Fruit fly (Drosophila melanogaster): ENCODE data around the gene CG42750.

CG42750 gene

dm6 chr2L:18298541-18298940 lies 23.0 kb upstream of the CG42750 start (continued):
- TF ChIP-seq CG2712 (tag; optimal IDR thresholded peaks at IDR 0.05) (peak; percentile 61), pzg (GFP tag; optimal IDR thresholded peaks at IDR 0.05) (no peak), gem (tag; optimal IDR thresholded peaks at IDR 0.05) (peak; percentile 46), Med (GFP tag) (peak; percentile 54), CG12391 (tag; optimal IDR thresholded peaks at IDR 0.05) (peak; percentile 9), CG11093 (GFP tag; IDR thresholded peaks at IDR 0.05) (no peak), CG9609 (GFP tag; optimal IDR thresholded peaks at IDR 0.05) (no peak), btn (GFP tag; optimal IDR thresholded peaks at IDR 0.05) (no peak), Ravus (GFP tag; IDR thresholded peaks at IDR 0.05) (no peak), fru (optimal IDR thresholded peaks at IDR 0.05) (no peak), Chrac-16 (GFP tag; optimal IDR thresholded peaks at IDR 0.05) (peak; percentile 2), nom (GFP tag; optimal IDR thresholded peaks at IDR 0.05) (no peak), CG7839 (tag; optimal IDR thresholded peaks at IDR 0.05) (peak; percentile 14), TFAM (GFP tag; optimal IDR thresholded peaks at IDR 0.05) (no peak), mirr (GFP tag; optimal IDR thresholded peaks at IDR 0.05) (no peak), CG17829 (tag; optimal IDR thresholded peaks at IDR 0.05) (peak; percentile 15), Six4 (GFP tag; optimal IDR thresholded peaks at IDR 0.05) (no peak), CG6254 (GFP tag; optimal IDR thresholded peaks at IDR 0.05) (no peak), CG11695 (GFP tag; IDR thresholded peaks at IDR 0.05) (no peak), so (GFP tag; IDR thresholded peaks at IDR 0.05) (no peak), CG6683 (GFP tag; optimal IDR thresholded peaks at IDR 0.05) (no peak), Blimp-1 (GFP tag; optimal IDR thresholded peaks at IDR 0.05) (no peak), zf30C (GFP tag; optimal IDR thresholded peaks at IDR 0.05) (no peak), CG4282 (GFP tag; optimal IDR thresholded peaks at IDR 0.05) (no peak), Hr3 (GFP tag; optimal IDR thresholded peaks at IDR 0.05) (peak; percentile 12), CG10959 (GFP tag; IDR thresholded peaks at IDR 0.05) (0 out of 2 replicates have a peak, but pooled peaks have one; percentile 47), ems (GFP tag; optimal IDR thresholded peaks at IDR 0.05) (no peak), fd64A (GFP tag; optimal IDR thresholded peaks at IDR 0.05) (no peak), trh (GFP tag; optimal IDR thresholded peaks at IDR 0.05) (no peak), pum (GFP tag; optimal IDR thresholded peaks at IDR 0.05) (peak; percentile 8), CG10267 (tag; optimal IDR thresholded peaks at IDR 0.05) (peak; percentile 36), Antp (GFP tag; optimal IDR thresholded peaks at IDR 0.05) (peak; percentile 7), CG17802 (tag; optimal IDR thresholded peaks at IDR 0.05) (peak; percentile 10), corto (GFP tag; optimal IDR thresholded peaks at IDR 0.05) (no peak), hbn (GFP tag; IDR thresholded peaks at IDR 0.05; ENCODE audit: partially characterized antibody) (no peak), D (optimal IDR thresholded peaks at IDR 0.05) (no peak), D (GFP tag; optimal IDR thresholded peaks at IDR 0.05) (peak; percentile 17), crol (GFP tag; IDR thresholded peaks at IDR 0.05) (no peak), Camta (GFP tag; optimal IDR thresholded peaks at IDR 0.05) (no peak), CoRest (tag; optimal IDR thresholded peaks at IDR 0.05) (no peak), ssp (GFP tag; IDR thresholded peaks at IDR 0.05) (0 out of 2 replicates have a peak, but pooled peaks have one; percentile 5), wdn (GFP tag; IDR thresholded peaks at IDR 0.05) (no peak), CG11504 (tag; optimal IDR thresholded peaks at IDR 0.05) (peak; percentile 1), hb (GFP tag; IDR thresholded peaks at IDR 0.05; ENCODE audit: partially characterized antibody) (0 out of 3 replicates have a peak, but pooled peaks have one; percentile 28), Gug (GFP tag; IDR thresholded peaks at IDR 0.05) (0 out of 4 replicates have a peak, but pooled peaks have one; percentile 5), kni (GFP tag; optimal IDR thresholded peaks at IDR 0.05) (no peak), Ets65A (GFP tag) (peak; percentile 94), gcm (GFP tag; optimal IDR thresholded peaks at IDR 0.05) (no peak)

Data from whole organism, embryonic.